Fruit fly (Drosophila melanogaster) S2 (cell line): ENCODE measurements around the gene Gr93a.

Experiments used
- CG8478 ChIP-seq: fragments of >200 bp; optimal IDR thresholded peaks from 2 replicates; lab custom pipeline; 2018
- CTCF ChIP-seq, 2 experiments: fragments of >200 bp; optimal IDR thresholded peaks; 2 replicates each; lab custom pipeline; 2018

dm6 chr3R:21845165-21845564, 12.9 kb downstream of the Gr93a start, which contains the start of gene Gr93c:
- TF ChIP-seq CG8478 (lab: Kevin White, UChicago) (no peak), CTCF (optimal IDR thresholded peaks at IDR 0.05; lab: Kevin White, UChicago) (no peak)
